Worm (Caenorhabditis elegans) whole organism, L2 larva: ENCODE results near the gene aqp-7.
A peak's percentile ranks its signal among the peaks of the same experiment; 100 is the strongest.

Source experiments
- F13H6.1 ChIP-seq: sonication (generic microtip); optimal IDR thresholded peaks from 2 replicates; lab custom pipeline; 2016; ENCODE audit warnings: missing genetic modification characterization, missing compliant biosample characterization
- R02D3.7 ChIP-seq: fragments of 150-350 bp; optimal IDR thresholded peaks from 2 replicates; lab custom pipeline; 2014; ENCODE audit warnings: missing biosample characterization, missing genetic modification characterization
- ama-1 ChIP-seq: fragments of 150-350 bp; optimal IDR thresholded peaks from 2 replicates; lab custom pipeline; 2018; ENCODE audit warnings: inconsistent platforms
- dmd-4 ChIP-seq: sonication (generic microtip); optimal IDR thresholded peaks from 2 replicates; lab custom pipeline; 2017; ENCODE audit warnings: missing biosample characterization, missing genetic modification characterization
- egl-27 ChIP-seq: sonication (generic microtip); optimal IDR thresholded peaks from 3 replicates; lab custom pipeline; 2017; ENCODE audit warnings: missing biosample characterization, missing genetic modification reagents, missing genetic modification characterization
- gmeb-1 ChIP-seq: fragments of 150-350 bp; optimal IDR thresholded peaks from 2 replicates; lab custom pipeline; 2014; ENCODE audit warnings: missing biosample characterization, missing genetic modification characterization
- nhr-23 ChIP-seq: fragments of 150-350 bp; optimal IDR thresholded peaks from 2 replicates; lab custom pipeline; 2014; ENCODE audit warnings: missing biosample characterization, missing genetic modification reagents, missing genetic modification characterization
- nhr-25 ChIP-seq: fragments of 150-350 bp; sonication (generic microtip); optimal IDR thresholded peaks from 3 replicates; lab custom pipeline; 2014; ENCODE audit warnings: missing biosample characterization, missing genetic modification characterization
- nhr-77 ChIP-seq: fragments of 150-350 bp; optimal IDR thresholded peaks from 2 replicates; lab custom pipeline; 2014; ENCODE audit warnings: missing biosample characterization, missing genetic modification characterization
- skn-1 ChIP-seq: sonication (generic microtip); optimal IDR thresholded peaks from 2 replicates; lab custom pipeline; 2017; ENCODE audit warnings: missing biosample characterization, missing genetic modification characterization
- sma-3 ChIP-seq: sonication (generic microtip); optimal IDR thresholded peaks from 2 replicates; lab custom pipeline; 2016; ENCODE audit warnings: missing genetic modification reagents, missing genetic modification characterization, missing compliant biosample characterization
- snpc-4 ChIP-seq: fragments of 150-350 bp; optimal IDR thresholded peaks from 2 replicates; lab custom pipeline; 2014; ENCODE audit warnings: missing biosample characterization, missing genetic modification characterization
- zag-1 ChIP-seq: fragments of 150-350 bp; optimal IDR thresholded peaks from 2 replicates; lab custom pipeline; 2014; ENCODE audit warnings: missing biosample characterization, missing genetic modification characterization
- ztf-1 ChIP-seq: fragments of 200-800 bp; sonication (Bioruptor generic); conservative IDR thresholded peaks from 2 replicates; pipeline ENCODE4 v1.3.6; 2022; ENCODE audit warnings: missing genetic modification characterization, missing compliant biosample characterization

ce11 chrX:3056098-3056497 is 31.2 kb downstream of the aqp-7 start:
- TF ChIP-seq F13H6.1 (tag; lab: Kevin White, UChicago) (no peak), skn-1 (tag; lab: Kevin White, UChicago) (no peak), zag-1 (tag; lab: Kevin White, UChicago) (no peak), R02D3.7 (tag; lab: Kevin White, UChicago) (no peak), egl-27 (tag; lab: Kevin White, UChicago) (no peak), nhr-77 (tag; lab: Kevin White, UChicago) (no peak), ztf-1 (no peak), nhr-25 (tag; lab: Kevin White, UChicago) (no peak), nhr-23 (no peak), ama-1 (lab: Kevin White, UChicago) (no peak), dmd-4 (no peak), gmeb-1 (tag; lab: Kevin White, UChicago) (no peak), sma-3 (GFP tag; lab: Kevin White, UChicago) (no peak), snpc-4 (tag; lab: Kevin White, UChicago) (peak; percentile 32)
